Fruit fly (Drosophila melanogaster): ENCODE results near the gene CG9377.

Gene CG9377

dm6 chr2L:13382351-13383029 lies 21.1 kb upstream of the CG9377 start, which contains the start of gene loqs (continued):
- TF ChIP-seq Xbp1 (GFP tag; optimal IDR thresholded peaks at IDR 0.05) (peak; percentile 8), CG13287 (GFP tag; IDR thresholded peaks at IDR 0.05; ENCODE audit: partially characterized antibody) (peak; percentile 67), CG15514 (GFP tag; optimal IDR thresholded peaks at IDR 0.05) (peak; percentile 18), CG4617 (GFP tag; optimal IDR thresholded peaks at IDR 0.05; ENCODE audit: borderline replicate concordance) (peak; percentile 31), sens (GFP tag) (peak; percentile 32), grau (tag; optimal IDR thresholded peaks at IDR 0.05) (peak; percentile 29), CG10654 (GFP tag; optimal IDR thresholded peaks at IDR 0.05) (no peak), slbo (GFP tag; IDR thresholded peaks at IDR 0.05) (peak; percentile 46; the same call in 1 of the 2 replicates), Doc3 (GFP tag; IDR thresholded peaks at IDR 0.05; ENCODE audit: partially characterized antibody) (peak; percentile 39; the same call in 1 of the 3 replicates), Bgb (GFP tag; IDR thresholded peaks at IDR 0.05; ENCODE audit: partially characterized antibody) (0 out of 2 replicates have a peak, but pooled peaks have one; percentile 6), kay (GFP tag; optimal IDR thresholded peaks at IDR 0.05) (no peak), CG14710 (tag; optimal IDR thresholded peaks at IDR 0.05) (peak; percentile 62), HmgD (GFP tag; optimal IDR thresholded peaks at IDR 0.05) (no peak), E2f2 (GFP tag; IDR thresholded peaks at IDR 0.05) (peak; percentile 83), Scr (GFP tag; IDR thresholded peaks at IDR 0.05; ENCODE audit: partially characterized antibody) (peak; percentile 51), Dref (GFP tag; IDR thresholded peaks at IDR 0.05) (peak; percentile 55), CG2116 (GFP tag; optimal IDR thresholded peaks at IDR 0.05) (peak; percentile 83), CG2120 (GFP tag; optimal IDR thresholded peaks at IDR 0.05) (peak; percentile 45), MBD-R2 (GFP tag; IDR thresholded peaks at IDR 0.05) (peak; percentile 68), MESR4 (GFP tag; optimal IDR thresholded peaks at IDR 0.05) (peak; percentile 55), CG6689 (GFP tag; IDR thresholded peaks at IDR 0.05) (0 out of 2 replicates have a peak, but pooled peaks have one; percentile 5), trh (GFP tag; optimal IDR thresholded peaks at IDR 0.05) (no peak), Ptx1 (GFP tag; IDR thresholded peaks at IDR 0.05) (no peak), PHDP (tag; optimal IDR thresholded peaks at IDR 0.05) (peak; percentile 38)

DNA sequence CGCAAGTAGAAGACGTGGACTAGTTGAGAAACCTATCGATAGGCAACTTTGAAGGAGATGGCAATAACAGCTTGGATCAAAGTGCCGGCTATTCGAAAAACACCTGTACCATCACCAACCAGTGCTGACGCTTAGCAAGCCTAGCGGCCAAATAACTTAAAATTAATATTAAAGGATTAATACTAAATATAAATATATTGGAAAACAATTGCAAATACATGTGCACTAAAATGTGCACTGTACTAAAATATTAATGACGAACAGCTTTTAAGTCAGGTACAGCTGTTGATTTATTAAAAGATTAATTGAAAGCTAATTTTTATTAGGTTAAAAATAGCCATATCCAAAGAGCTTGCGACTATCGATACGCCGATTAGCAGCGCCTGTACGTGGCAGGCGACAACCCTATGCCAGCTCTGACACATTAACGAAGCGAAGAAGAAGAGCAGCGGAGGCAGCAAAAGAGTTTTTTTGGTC lies 17.2 kb upstream of the CG9377 start, which contains the start of the genes CG9302 and beta'COP:
Gene CG9302 (minus strand): TSS at position 51 of the 477 bp plus-strand sequence.
Gene beta'COP (plus strand): TSS at position 415 of the 477 bp plus-strand sequence.
- TF ChIP-seq lola (GFP tag; optimal IDR thresholded peaks at IDR 0.05) (peak in 1 of 3 experiments; percentile 75), CG18262 (tag; optimal IDR thresholded peaks at IDR 0.05) (peak; percentile 74), Atf6 (GFP tag; IDR thresholded peaks at IDR 0.05) (no peak), chm (GFP tag; IDR thresholded peaks at IDR 0.05) (no peak), so (GFP tag; IDR thresholded peaks at IDR 0.05) (no peak), Rfx (GFP tag; IDR thresholded peaks at IDR 0.05) (peak; percentile 76), sqz (GFP tag; optimal IDR thresholded peaks at IDR 0.05) (no peak), CG11696 (GFP tag; IDR thresholded peaks at IDR 0.05) (no peak), fd102C (GFP tag; optimal IDR thresholded peaks at IDR 0.05) (no peak), Ravus (GFP tag; IDR thresholded peaks at IDR 0.05) (no peak), Ptx1 (GFP tag; IDR thresholded peaks at IDR 0.05) (peak; percentile 70), CG3726 (GFP tag; IDR thresholded peaks at IDR 0.05) (no peak), row (GFP tag; IDR thresholded peaks at IDR 0.05) (peak; percentile 95), dan (GFP tag; IDR thresholded peaks at IDR 0.05) (no peak), Atf3 (GFP tag; optimal IDR thresholded peaks at IDR 0.05) (no peak), h (optimal IDR thresholded peaks at IDR 0.05) (no peak), ken (GFP tag; IDR thresholded peaks at IDR 0.05) (peak; percentile 71; the same call in 2 of the 3 replicates), CG4707 (GFP tag; optimal IDR thresholded peaks at IDR 0.05) (no peak), CoRest (tag; optimal IDR thresholded peaks at IDR 0.05) (peak; percentile 88), wor (GFP tag; IDR thresholded peaks at IDR 0.05) (no peak; the same call in 1 of the 2 replicates), CG43689 (GFP tag; IDR thresholded peaks at IDR 0.05) (no peak), jigr1 (GFP tag; IDR thresholded peaks at IDR 0.05) (peak; percentile 61; the same call in 2 of the 3 replicates), CG9437 (GFP tag; optimal IDR thresholded peaks at IDR 0.05) (peak; percentile 60), tin (GFP tag; optimal IDR thresholded peaks at IDR 0.05) (peak; percentile 60), Hr78 (GFP tag; optimal IDR thresholded peaks at IDR 0.05) (no peak), BtbVII (GFP tag; optimal IDR thresholded peaks at IDR 0.05) (no peak), ase (GFP tag; IDR thresholded peaks at IDR 0.05) (no peak; the same call in 2 of the 3 replicates)

All from whole organism, embryonic.